Worm (Caenorhabditis elegans) whole organism, late embryonic: Measurements from ENCODE around the gene C14E2.6.

Source experiments
- ceh-18 ChIP-seq: sonication (generic microtip); optimal IDR thresholded peaks from 2 replicates; lab custom pipeline; 2016; ENCODE audit warnings: missing genetic modification characterization, missing compliant biosample characterization
- dve-1 ChIP-seq: sonication (generic microtip); optimal IDR thresholded peaks from 2 replicates; lab custom pipeline; 2017; ENCODE audit warnings: antibody characterized with exemption, mild to moderate bottlenecking, missing genetic modification characterization, missing compliant biosample characterization
- lin-11 ChIP-seq: fragments of 200-800 bp; sonication (Bioruptor generic); optimal IDR thresholded peaks from 2 replicates; lab custom pipeline; 2018; ENCODE audit warnings: mild to moderate bottlenecking, missing genetic modification characterization, missing compliant biosample characterization
- rnt-1 ChIP-seq: sonication (generic microtip); optimal IDR thresholded peaks from 2 replicates; lab custom pipeline; 2016; ENCODE audit warnings: missing genetic modification characterization, missing compliant biosample characterization
- syd-9 ChIP-seq: sonication (generic microtip); optimal IDR thresholded peaks from 2 replicates; lab custom pipeline; 2016; ENCODE audit warnings: mild to moderate bottlenecking, missing genetic modification characterization, moderate library complexity, missing compliant biosample characterization

DNA sequence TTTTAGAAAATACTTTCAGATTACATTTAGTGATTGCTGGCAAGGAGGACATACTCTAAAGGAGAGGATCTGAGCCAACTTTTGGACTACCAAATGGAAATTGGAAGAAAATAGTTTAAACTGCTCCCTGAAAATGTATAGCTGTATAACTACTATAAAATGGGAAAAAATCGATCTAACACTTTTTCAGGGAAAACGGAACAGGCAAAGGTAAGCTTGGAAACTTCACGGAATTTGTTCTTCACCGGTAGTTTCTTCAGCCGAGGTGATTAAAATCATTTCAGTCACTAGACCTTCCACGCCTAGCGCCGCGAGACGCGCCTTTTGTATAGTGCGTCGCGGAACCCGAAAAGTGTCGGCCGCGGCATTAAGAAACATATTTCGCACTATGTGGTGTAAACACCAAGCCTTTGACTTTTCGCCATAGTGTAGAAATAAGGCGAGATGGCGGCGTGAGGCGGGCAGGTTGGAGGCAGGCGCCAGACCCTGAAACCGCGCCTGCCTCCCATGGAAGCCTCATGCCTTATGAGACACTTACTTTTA is 4.5 kb downstream of the C14E2.6 start, which contains the start of gene C14E2.5:
- TF ChIP-seq rnt-1 (no peak), syd-9 (no peak), dve-1 (tag; lab: Kevin White, UChicago) (no peak), lin-11 (no peak), ceh-18 (tag; lab: Kevin White, UChicago) (no peak)
